Fruit fly (Drosophila melanogaster) whole organism, embryonic: ENCODE measurements around the gene Pat1.
A peak's percentile ranks its signal among the peaks of the same experiment; 100 is the strongest.

Experiments
- Atf3 ChIP-seq: fragments of 200-800 bp; sonication (Bioruptor generic); optimal IDR thresholded peaks from 3 replicates; lab custom pipeline; 2016; ENCODE audit warnings: missing biosample characterization, missing genetic modification characterization
- BEAF-32 ChIP-seq: fragments of 200-800 bp; sonication (Bioruptor generic); optimal IDR thresholded peaks from 3 replicates; lab custom pipeline; 2017; ENCODE audit warnings: missing biosample characterization, missing genetic modification characterization, mild to moderate bottlenecking, moderate library complexity, missing genetic modification reagents
- CG10431 ChIP-seq: fragments of 200-800 bp; sonication (Bioruptor generic); optimal IDR thresholded peaks from 3 replicates; lab custom pipeline; 2018; ENCODE audit warnings: missing biosample characterization, mild to moderate bottlenecking, missing genetic modification characterization
- CG12659 ChIP-seq: fragments of 200-800 bp; sonication (Bioruptor generic); optimal IDR thresholded peaks from 3 replicates; lab custom pipeline; 2017; ENCODE audit warnings: mild to moderate bottlenecking, missing biosample characterization, missing genetic modification reagents, missing genetic modification characterization
- CG1529 ChIP-seq: fragments of 200-800 bp; sonication (Bioruptor generic); optimal IDR thresholded peaks from 3 replicates; lab custom pipeline; 2018; ENCODE audit warnings: missing biosample characterization, missing genetic modification characterization
- CG16813 ChIP-seq: fragments of 200-800 bp; sonication (Bioruptor generic); IDR thresholded peaks from 3 replicates; pipeline ENCODE4 v1.3.6; 2022; ENCODE audit warnings: missing biosample characterization, missing genetic modification characterization; ENCODE audit not compliant: partially characterized antibody
- CG17359 ChIP-seq: fragments of 200-800 bp; sonication (Bioruptor generic); optimal IDR thresholded peaks from 3 replicates; lab custom pipeline; 2018; ENCODE audit warnings: missing biosample characterization, mild to moderate bottlenecking, missing genetic modification characterization, moderate library complexity
- CG18011 ChIP-seq: fragments of 200-800 bp; sonication (Bioruptor generic); optimal IDR thresholded peaks from 2 replicates; lab custom pipeline; 2017; ENCODE audit warnings: missing biosample characterization, missing genetic modification characterization, mild to moderate bottlenecking, moderate library complexity, missing genotype
- CG18476 ChIP-seq: fragments of 200-800 bp; sonication (Bioruptor generic); optimal IDR thresholded peaks from 2 replicates; lab custom pipeline; 2016; ENCODE audit warnings: missing biosample characterization, mild to moderate bottlenecking, missing genetic modification characterization
- CG18619 ChIP-seq: fragments of 200-800 bp; sonication (Bioruptor generic); optimal IDR thresholded peaks from 3 replicates; lab custom pipeline; 2017; ENCODE audit warnings: missing biosample characterization, mild to moderate bottlenecking, missing genetic modification characterization
- CG2120 ChIP-seq: fragments of 200-800 bp; sonication (Bioruptor generic); optimal IDR thresholded peaks from 3 replicates; lab custom pipeline; 2016; ENCODE audit warnings: missing biosample characterization, missing genetic modification characterization
- CG31224 ChIP-seq: fragments of 200-800 bp; sonication (Bioruptor generic); IDR thresholded peaks from 2 replicates; pipeline ENCODE4 v1.3.6; 2022; ENCODE audit warnings: missing biosample characterization, missing genetic modification characterization
- CG33557 ChIP-seq: fragments of 200-800 bp; sonication (Bioruptor generic); optimal IDR thresholded peaks from 2 replicates; lab custom pipeline; 2019; ENCODE audit warnings: missing biosample characterization, mild to moderate bottlenecking, missing genetic modification characterization, moderate library complexity
- CG4820 ChIP-seq: fragments of 200-800 bp; sonication (Bioruptor generic); optimal IDR thresholded peaks from 3 replicates; lab custom pipeline; 2016; ENCODE audit warnings: missing biosample characterization, missing genetic modification characterization
- CkIIα-i1 ChIP-seq: fragments of 200-800 bp; sonication (Bioruptor generic); IDR thresholded peaks from 2 replicates; pipeline ENCODE4 v1.3.6; 2022; ENCODE audit warnings: missing biosample characterization, missing genetic modification characterization
- D ChIP-seq, 2 experiments: fragments of 200-800 bp in 1 of 2; fragments of >200 bp in 1 of 2; sonication (Bioruptor generic) in 1 of 2; optimal IDR thresholded peaks; 2 replicates in 1 of 2; 3 replicates in 1 of 2; lab custom pipeline; 2017; ENCODE audit warnings: mild to moderate bottlenecking in 1 of 2, missing biosample characterization in 1 of 2, missing genetic modification characterization in 1 of 2, missing genetic modification reagents in 1 of 2
- Doc3 ChIP-seq: fragments of 200-800 bp; sonication (Bioruptor generic); IDR thresholded peaks from 3 replicates; pipeline ENCODE4 v1.3.6; 2022; ENCODE audit warnings: missing biosample characterization, missing genetic modification characterization; ENCODE audit not compliant: partially characterized antibody
- E2f1 ChIP-seq: fragments of 200-800 bp; sonication (Bioruptor generic); IDR thresholded peaks from 2 replicates; pipeline ENCODE4 v1.3.6; 2022; ENCODE audit warnings: missing biosample characterization, missing genetic modification characterization
- Elba2 ChIP-seq: fragments of 200-800 bp; sonication (Bioruptor generic); optimal IDR thresholded peaks from 3 replicates; lab custom pipeline; 2016; ENCODE audit warnings: missing biosample characterization, missing genetic modification characterization
- Fer3 ChIP-seq: fragments of 200-800 bp; sonication (Bioruptor generic); optimal IDR thresholded peaks from 2 replicates; lab custom pipeline; 2018; ENCODE audit warnings: missing biosample characterization, mild to moderate bottlenecking, missing genetic modification characterization, moderate library complexity
- Gug ChIP-seq: fragments of 200-800 bp; sonication (Bioruptor generic); IDR thresholded peaks from 4 replicates; pipeline ENCODE4 v1.3.6; 2022; ENCODE audit warnings: missing biosample characterization, missing genetic modification characterization
- HLH4C ChIP-seq: fragments of 200-800 bp; sonication (Bioruptor generic); IDR thresholded peaks from 3 replicates; pipeline ENCODE4 v1.3.6; 2022; ENCODE audit warnings: missing biosample characterization, missing genetic modification characterization; ENCODE audit not compliant: partially characterized antibody
- Hand ChIP-seq: fragments of 200-800 bp; sonication (Bioruptor generic); optimal IDR thresholded peaks from 2 replicates; lab custom pipeline; 2017; ENCODE audit warnings: mild to moderate bottlenecking, missing biosample characterization, missing genetic modification reagents, missing genetic modification characterization
- HmgZ ChIP-seq: fragments of 200-800 bp; sonication (Bioruptor generic); optimal IDR thresholded peaks from 2 replicates; lab custom pipeline; 2018; ENCODE audit warnings: missing biosample characterization, mild to moderate bottlenecking, missing genetic modification characterization
- Jarid2 ChIP-seq: fragments of 200-800 bp; sonication (Bioruptor generic); optimal IDR thresholded peaks from 3 replicates; lab custom pipeline; 2017; ENCODE audit warnings: mild to moderate bottlenecking, missing biosample characterization, missing genetic modification reagents, missing genetic modification characterization
- Kr ChIP-seq: fragments of 200-800 bp; sonication (Bioruptor generic); optimal IDR thresholded peaks from 2 replicates; lab custom pipeline; 2017; ENCODE audit warnings: missing biosample characterization, mild to moderate bottlenecking, missing genetic modification characterization
- Mes4 ChIP-seq: fragments of 200-800 bp; sonication (Bioruptor generic); optimal IDR thresholded peaks from 2 replicates; lab custom pipeline; 2016; ENCODE audit warnings: missing biosample characterization, missing genetic modification characterization
- NC2β ChIP-seq: fragments of 200-800 bp; sonication (Bioruptor generic); optimal IDR thresholded peaks from 2 replicates; lab custom pipeline; 2016; ENCODE audit warnings: missing biosample characterization, missing genetic modification characterization
- ac ChIP-seq: fragments of 200-800 bp; sonication (Bioruptor generic); optimal IDR thresholded peaks from 3 replicates; lab custom pipeline; 2017; ENCODE audit warnings: missing biosample characterization, mild to moderate bottlenecking, missing genetic modification characterization
- az2 ChIP-seq: fragments of 200-800 bp; sonication (Bioruptor generic); optimal IDR thresholded peaks from 3 replicates; lab custom pipeline; 2016; ENCODE audit warnings: missing biosample characterization, missing genetic modification characterization
- br ChIP-seq: fragments of >200 bp; optimal IDR thresholded peaks from 2 replicates; lab custom pipeline; 2017
- chif ChIP-seq, 2 experiments: fragments of 200-800 bp; sonication (Bioruptor generic); optimal IDR thresholded peaks; 3 replicates each; lab custom pipeline; 2016; ENCODE audit warnings: missing biosample characterization in 2 of 2, missing genetic modification characterization in 2 of 2
- emc ChIP-seq: fragments of 200-800 bp; sonication (Bioruptor generic); optimal IDR thresholded peaks from 2 replicates; lab custom pipeline; 2016; ENCODE audit warnings: missing biosample characterization, missing genetic modification characterization
- fu2 ChIP-seq: fragments of 200-800 bp; sonication (Bioruptor generic); optimal IDR thresholded peaks from 2 replicates; lab custom pipeline; 2016; ENCODE audit warnings: missing biosample characterization, missing genetic modification characterization
- hbn ChIP-seq: fragments of 200-800 bp; sonication (Bioruptor generic); IDR thresholded peaks from 2 replicates; pipeline ENCODE4 v1.3.6; 2022; ENCODE audit warnings: missing biosample characterization, missing genetic modification characterization; ENCODE audit not compliant: partially characterized antibody
- hkb ChIP-seq, 2 experiments: fragments of 200-800 bp in 1 of 2; fragments of >200 bp in 1 of 2; sonication (Bioruptor generic) in 1 of 2; IDR thresholded peaks in 1 of 2; optimal IDR thresholded peaks in 1 of 2; 2 replicates each; pipeline versions ENCODE4 v1.3.6 to Lab custom; 2017 to 2022; ENCODE audit warnings: missing biosample characterization in 1 of 2, missing genetic modification characterization in 1 of 2
- knrl ChIP-seq: fragments of 200-800 bp; sonication (Bioruptor generic); IDR thresholded peaks from 3 replicates; pipeline ENCODE4 v1.3.6; 2022; ENCODE audit warnings: missing biosample characterization, missing genetic modification characterization; ENCODE audit not compliant: partially characterized antibody
- lbe ChIP-seq: fragments of 200-800 bp; sonication (Bioruptor generic); optimal IDR thresholded peaks from 2 replicates; lab custom pipeline; 2016; ENCODE audit warnings: missing biosample characterization, mild to moderate bottlenecking, missing genetic modification characterization
- mirr ChIP-seq: fragments of 200-800 bp; sonication (Bioruptor generic); optimal IDR thresholded peaks from 3 replicates; lab custom pipeline; 2018; ENCODE audit warnings: missing biosample characterization, mild to moderate bottlenecking, missing genetic modification characterization
- nmo ChIP-seq: fragments of 200-800 bp; sonication (Bioruptor generic); optimal IDR thresholded peaks from 2 replicates; lab custom pipeline; 2018; ENCODE audit warnings: missing biosample characterization, mild to moderate bottlenecking, missing genetic modification characterization, moderate library complexity
- oc ChIP-seq: fragments of 200-800 bp; sonication (Bioruptor generic); optimal IDR thresholded peaks from 2 replicates; lab custom pipeline; 2018; ENCODE audit warnings: missing biosample characterization, mild to moderate bottlenecking, missing genetic modification characterization, moderate library complexity
- peb ChIP-seq: fragments of 200-800 bp; sonication (Bioruptor generic); IDR thresholded peaks from 2 replicates; pipeline ENCODE4 v1.3.6; 2022; ENCODE audit warnings: missing biosample characterization, missing genetic modification characterization
- pita ChIP-seq: fragments of 200-800 bp; sonication (Bioruptor generic); optimal IDR thresholded peaks from 2 replicates; lab custom pipeline; 2017; ENCODE audit warnings: missing biosample characterization, mild to moderate bottlenecking, missing genetic modification characterization
- prd ChIP-seq, 3 experiments: fragments of >200 bp in 2 of 3; fragments of 200-800 bp in 1 of 3; sonication (Bioruptor generic) in 1 of 3; optimal IDR thresholded peaks in 2 of 3; IDR thresholded peaks in 1 of 3; 2 replicates in 2 of 3; 3 replicates in 1 of 3; pipeline versions ENCODE4 v1.3.6 to Lab custom; 2017 to 2022; ENCODE audit warnings: missing biosample characterization in 1 of 3, missing genetic modification characterization in 1 of 3
- pzg ChIP-seq: fragments of 200-800 bp; sonication (Bioruptor generic); optimal IDR thresholded peaks from 3 replicates; lab custom pipeline; 2018; ENCODE audit warnings: missing biosample characterization, mild to moderate bottlenecking, missing genetic modification characterization, moderate library complexity
- vnd ChIP-seq: fragments of 200-800 bp; sonication (Bioruptor generic); IDR thresholded peaks from 3 replicates; pipeline ENCODE4 v1.3.6; 2022; ENCODE audit warnings: missing biosample characterization, missing genetic modification characterization; ENCODE audit not compliant: partially characterized antibody
- wek ChIP-seq: fragments of 200-800 bp; sonication (Bioruptor generic); optimal IDR thresholded peaks from 3 replicates; lab custom pipeline; 2018; ENCODE audit warnings: missing biosample characterization, mild to moderate bottlenecking, missing genetic modification characterization, moderate library complexity
- wor ChIP-seq: fragments of 200-800 bp; sonication (Bioruptor generic); IDR thresholded peaks from 2 replicates; pipeline ENCODE4 v1.3.6; 2022; ENCODE audit warnings: missing biosample characterization, missing genetic modification characterization
- zfh1 ChIP-seq: fragments of 200-800 bp; sonication (Bioruptor generic); IDR thresholded peaks from 3 replicates; pipeline ENCODE4 v1.3.6; 2022; ENCODE audit warnings: missing biosample characterization, missing genetic modification characterization

The Pat1 gene

dm6 chrX:6614266-6614665, 23.7 kb downstream of the Pat1 start (continued):
- TF ChIP-seq CG1529 (peak; percentile 30), CG31224 (GFP tag; lab: Robert Waterston, UW) (no peak), knrl (no peak), chif (GFP tag; optimal IDR thresholded peaks at IDR 0.05; lab: Kevin White, UChicago) (peak in 1 of 2 experiments; percentile 64), E2f1 (GFP tag; lab: Robert Waterston, UW) (no peak), hkb (optimal IDR thresholded peaks at IDR 0.05; lab: Kevin White, UChicago) (no peak), hkb (GFP tag; IDR thresholded peaks at IDR 0.05; lab: Robert Waterston, UW) (0 out of 2 replicates have a peak, but pooled peaks have one; percentile 27), az2 (GFP tag; lab: Kevin White, UChicago) (no peak), zfh1 (GFP tag; lab: Robert Waterston, UW) (no peak), ac (peak; percentile 72), CG10431 (no peak), Doc3 (GFP tag; lab: Robert Waterston, UW) (no peak), nmo (GFP tag; lab: Kevin White, UChicago) (no peak), HLH4C (GFP tag; lab: Robert Waterston, UW) (no peak), CG16813 (GFP tag; lab: Robert Waterston, UW) (no peak), CG18011 (GFP tag; lab: Kevin White, UChicago) (no peak), CG17359 (peak; percentile 14), CG33557 (GFP tag; lab: Kevin White, UChicago) (peak; percentile 51), CkIIα-i1 (no peak), vnd (no peak), HmgZ (tag; lab: Kevin White, UChicago) (peak; percentile 44), oc (tag; lab: Kevin White, UChicago) (no peak), Jarid2 (GFP tag; lab: Kevin White, UChicago) (peak; percentile 34), Atf3 (GFP tag; lab: Kevin White, UChicago) (no peak), Hand (GFP tag; lab: Kevin White, UChicago) (no peak), CG4820 (GFP tag; lab: Kevin White, UChicago) (no peak), CG12659 (GFP tag; lab: Kevin White, UChicago) (no peak), Fer3 (tag; lab: Kevin White, UChicago) (peak; percentile 25), mirr (peak; percentile 51), CG2120 (GFP tag; lab: Kevin White, UChicago) (peak; percentile 13), lbe (no peak), Elba2 (GFP tag; lab: Kevin White, UChicago) (no peak), NC2β (GFP tag; lab: Kevin White, UChicago) (peak; percentile 28), prd (optimal IDR thresholded peaks at IDR 0.05; lab: Kevin White, UChicago) (no peak), prd (GFP tag; IDR thresholded peaks at IDR 0.05; lab: Robert Waterston, UW) (no peak), D (optimal IDR thresholded peaks at IDR 0.05; lab: Kevin White, UChicago) (no peak), D (GFP tag; optimal IDR thresholded peaks at IDR 0.05; lab: Kevin White, UChicago) (no peak), emc (GFP tag; lab: Kevin White, UChicago) (no peak), hbn (GFP tag; lab: Robert Waterston, UW) (no peak), Mes4 (GFP tag; lab: Kevin White, UChicago) (peak; percentile 29), Kr (peak; percentile 44), BEAF-32 (GFP tag; lab: Kevin White, UChicago) (no peak), CG18476 (GFP tag; lab: Kevin White, UChicago) (no peak), pzg (no peak), wor (GFP tag; lab: Robert Waterston, UW) (no peak), peb (no peak), CG18619 (GFP tag; lab: Kevin White, UChicago) (peak; percentile 49), Gug (GFP tag; lab: Robert Waterston, UW) (no peak), fu2 (GFP tag; lab: Kevin White, UChicago) (no peak), wek (peak; percentile 71), pita (GFP tag; lab: Kevin White, UChicago) (no peak), br (lab: Kevin White, UChicago) (no peak)
